Worm (Caenorhabditis elegans): ENCODE measurements around the gene aip-1.

The aip-1 gene

DNA sequence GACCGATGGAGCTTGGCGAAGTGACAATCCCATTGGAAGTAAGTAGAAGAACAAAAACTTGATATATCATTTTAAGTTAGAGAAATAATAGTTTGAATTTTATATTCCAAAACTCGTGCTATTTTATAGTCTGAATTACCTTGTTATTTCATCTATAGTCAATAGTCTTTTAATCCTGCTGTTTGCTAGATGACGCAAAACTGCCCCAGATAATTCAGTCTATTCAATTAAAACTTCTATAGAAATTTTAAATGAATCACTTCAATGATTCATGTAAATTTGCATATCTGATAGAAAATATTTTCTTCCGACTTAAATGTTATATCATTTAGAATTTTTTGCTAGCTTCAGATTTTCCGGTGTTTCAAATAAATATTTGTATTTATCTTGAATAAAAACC lies 10.9 kb downstream of the aip-1 start, which contains the start of gene T08G5.15:
Gene T08G5.15 (minus strand): TSS at position 101 of the 400 bp plus-strand sequence.
- TF ChIP-seq lsl-1 (GFP tag; optimal IDR thresholded peaks at IDR 0.05): no peak

DNA sequence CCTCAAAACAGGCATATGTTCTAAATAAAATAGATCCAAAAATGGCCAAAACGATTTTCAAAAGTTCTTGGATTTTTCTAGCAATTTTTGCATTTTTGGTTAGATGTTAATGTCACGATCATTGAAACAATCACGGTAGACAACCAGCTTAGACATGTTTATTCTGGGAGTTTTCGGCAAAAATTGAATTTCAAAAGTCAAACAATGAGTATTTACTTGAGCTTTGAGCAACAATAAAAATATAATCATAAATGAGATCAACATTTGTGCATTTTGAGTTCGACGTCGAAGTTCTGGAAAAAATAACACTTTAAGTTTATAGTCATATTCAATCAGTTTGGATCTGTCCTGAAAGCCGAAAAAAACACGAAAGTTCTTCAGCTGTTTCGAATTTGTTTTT lies 14.1 kb downstream of the aip-1 start, which contains the start of gene T08G5.2:
Gene T08G5.2 (minus strand): TSS at position 101 of the 400 bp plus-strand sequence.
- TF ChIP-seq F52B5.7 (tag; optimal IDR thresholded peaks at IDR 0.05) (no peak), F10E7.11 (tag; optimal IDR thresholded peaks at IDR 0.05) (no peak), ceh-100 (GFP tag; IDR thresholded peaks at IDR 0.05) (no peak), ceh-58 (GFP tag; IDR thresholded peaks at IDR 0.05) (no peak), madf-3 (GFP tag; IDR thresholded peaks at IDR 0.05) (no peak), B0261.1 (tag; optimal IDR thresholded peaks at IDR 0.05) (no peak)

ce11 chrV:14027384-14027783 lies 15.3 kb downstream of the aip-1 start, which contains the start of gene T08G5.3:
Gene T08G5.3, minus strand, starts transcription at chrV:14027484.
- TF ChIP-seq snpc-1.3 (tag; optimal IDR thresholded peaks at IDR 0.05; ENCODE audit: insufficient read depth): no peak
- TF ChIP-seq sptf-2 (GFP tag; optimal IDR thresholded peaks at IDR 0.05): no peak
- TF ChIP-seq B0336.3 (GFP tag; IDR thresholded peaks at IDR 0.05): no peak
- no peak for TF ChIP-seq ekl-4 (GFP tag; IDR thresholded peaks at IDR 0.05)
- no peak for TF ChIP-seq Y95B8A.8 (GFP tag; IDR thresholded peaks at IDR 0.05)

DNA sequence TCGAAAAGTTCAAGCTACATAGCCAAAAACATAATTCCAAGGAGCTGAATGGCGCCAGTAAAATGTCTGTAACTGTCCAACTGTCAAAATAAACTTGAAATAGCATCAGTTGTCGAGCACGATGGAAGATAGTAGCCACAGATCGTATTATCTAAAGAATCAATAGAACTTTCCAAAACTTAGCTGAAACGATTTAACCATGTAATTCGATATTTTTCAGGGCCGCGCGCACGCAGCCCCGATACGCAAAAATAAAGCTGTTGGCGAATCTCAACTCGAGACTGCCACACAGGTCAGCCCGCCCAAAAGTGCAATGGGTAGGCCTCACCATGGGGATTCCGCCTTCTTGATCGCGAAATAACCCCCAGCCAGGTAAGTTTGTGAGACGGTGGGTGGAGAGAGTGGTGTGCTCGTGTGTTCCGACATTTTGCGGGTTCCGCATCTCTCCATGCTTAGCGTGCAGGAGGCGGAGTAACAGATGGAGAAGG lies 16.2 kb downstream of the aip-1 start:
- TF ChIP-seq K12H6.12 (tag; optimal IDR thresholded peaks at IDR 0.05): no peak
- peak; percentile 84 for TF ChIP-seq ceh-100 (GFP tag; IDR thresholded peaks at IDR 0.05)
- TF ChIP-seq fkh-3 (tag; optimal IDR thresholded peaks at IDR 0.05): no peak
- TF ChIP-seq Y56A3A.18 (GFP tag; IDR thresholded peaks at IDR 0.05): 0 out of 2 replicates have a peak, but pooled peaks have one; percentile 78
- no peak for TF ChIP-seq lir-1 (GFP tag; conservative IDR thresholded peaks at IDR 0.05)
- peak; percentile 28 for TF ChIP-seq ceh-27 (GFP tag; optimal IDR thresholded peaks at IDR 0.05)
- peak; percentile 43; the same call in 1 of the 2 replicates for TF ChIP-seq hmg-20 (GFP tag; IDR thresholded peaks at IDR 0.05)
- TF ChIP-seq Y67H2A.10 (GFP tag; conservative IDR thresholded peaks at IDR 0.05): 0 out of 2 replicates have a peak, but pooled peaks have one; percentile 31
- TF ChIP-seq hsf-1 (GFP tag; IDR thresholded peaks at IDR 0.05): peak; percentile 74
- peak; percentile 43; the same call in 1 of the 2 replicates for TF ChIP-seq cebp-1 (GFP tag; IDR thresholded peaks at IDR 0.05)
- no peak for TF ChIP-seq cebp-1 (tag; optimal IDR thresholded peaks at IDR 0.05)
- peak; percentile 94 for TF ChIP-seq him-1 (tag; optimal IDR thresholded peaks at IDR 0.05)
- no peak for TF ChIP-seq lsy-27 (tag; optimal IDR thresholded peaks at IDR 0.05; ENCODE audit: borderline replicate concordance, insufficient read depth)
- no peak for TF ChIP-seq athp-1 (tag; optimal IDR thresholded peaks at IDR 0.05)
- peak; percentile 92 for TF ChIP-seq ekl-4 (GFP tag; IDR thresholded peaks at IDR 0.05)
- peak; percentile 84 for TF ChIP-seq hrde-1 (tag; optimal IDR thresholded peaks at IDR 0.05; ENCODE audit: borderline replicate concordance)
- TF ChIP-seq Y53G8AR.9 (GFP tag; conservative IDR thresholded peaks at IDR 0.05): peak; percentile 86
- peak; percentile 3 to 44 for TF ChIP-seq rec-8 (tag; optimal IDR thresholded peaks at IDR 0.05)
- TF ChIP-seq F37B4.10 (GFP tag; IDR thresholded peaks at IDR 0.05): no peak
- TF ChIP-seq egl-18 (GFP tag; IDR thresholded peaks at IDR 0.05): 0 out of 2 replicates have a peak, but pooled peaks have one; percentile 45
- 0 out of 2 replicates have a peak, but pooled peaks have one; percentile 26 for TF ChIP-seq Y95B8A.8 (GFP tag; IDR thresholded peaks at IDR 0.05)
- peak; percentile 8 for TF ChIP-seq F49E8.2 (tag; optimal IDR thresholded peaks at IDR 0.05; ENCODE audit: insufficient read depth)
- peak; percentile 75 for TF ChIP-seq dpff-1 (tag; optimal IDR thresholded peaks at IDR 0.05)
- peak; percentile 73 for TF ChIP-seq egrh-3 (GFP tag; IDR thresholded peaks at IDR 0.05)
- peak; percentile 57 for TF ChIP-seq Y53F4B.3 (GFP tag; IDR thresholded peaks at IDR 0.05)
- TF ChIP-seq hmg-1.2 (GFP tag; IDR thresholded peaks at IDR 0.05): peak; percentile 97
- peak; percentile 88 for TF ChIP-seq sptf-2 (GFP tag; optimal IDR thresholded peaks at IDR 0.05)
- TF ChIP-seq attf-5 (GFP tag; optimal IDR thresholded peaks at IDR 0.05): no peak
- no peak for TF ChIP-seq madf-3 (GFP tag; IDR thresholded peaks at IDR 0.05)
- no peak for TF ChIP-seq akir-1 (GFP tag; optimal IDR thresholded peaks at IDR 0.05)
- 0 out of 2 replicates have a peak, but pooled peaks have one; percentile 17 for TF ChIP-seq nfya-2 (GFP tag; IDR thresholded peaks at IDR 0.05)
- 0 out of 2 replicates have a peak, but pooled peaks have one; percentile 88 for TF ChIP-seq cebp-2 (GFP tag; IDR thresholded peaks at IDR 0.05)
- no peak for TF ChIP-seq dpl-1 (GFP tag; optimal IDR thresholded peaks at IDR 0.05)
- TF ChIP-seq lsl-1 (GFP tag; optimal IDR thresholded peaks at IDR 0.05): peak; percentile 64
- TF ChIP-seq nhr-80 (tag; optimal IDR thresholded peaks at IDR 0.05): peak; percentile 34
